Worm (Caenorhabditis elegans) whole organism, L1 larva: ENCODE results near the gene C50F4.9.

ENCODE experiments used
- efl-1 ChIP-seq, 4 experiments: fragments of 150-350 bp; optimal IDR thresholded peaks in 3 of 4; peaks in 1 of 4; 1 replicate in 1 of 4; 2 replicates in 3 of 4; lab custom pipeline; 2014; ENCODE audit warnings: missing biosample characterization in 2 of 4, missing genetic modification characterization in 2 of 4, missing genetic modification reagents in 2 of 4
- unc-62 ChIP-seq: fragments of 150-350 bp; optimal IDR thresholded peaks from 2 replicates; lab custom pipeline; 2014; ENCODE audit warnings: missing biosample characterization, missing genetic modification reagents, missing genetic modification characterization

DNA sequence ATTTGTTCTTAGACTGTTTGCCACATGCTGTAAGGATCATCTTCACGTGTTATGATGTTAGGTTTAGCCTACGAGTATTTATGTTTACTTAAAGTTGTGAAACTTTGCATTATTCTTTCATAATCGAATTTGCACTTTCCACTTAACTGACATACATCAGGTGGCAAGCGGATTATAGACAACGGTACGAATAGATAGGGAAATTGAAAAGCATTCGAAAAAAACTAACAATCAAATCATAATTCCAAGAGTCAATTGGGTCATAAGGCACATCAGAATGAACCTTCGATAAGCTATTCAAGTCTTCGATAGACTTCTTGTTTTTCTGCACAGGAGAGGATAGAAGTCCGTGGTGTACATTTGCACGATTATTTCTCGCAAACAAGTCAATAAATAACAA, 31.5 kb downstream of the C50F4.9 start:
- TF ChIP-seq unc-62 (no peak), efl-1 (optimal IDR thresholded peaks at IDR 0.05; lab: Kevin White, UChicago) (no peak), efl-1 (GFP tag; optimal IDR thresholded peaks at IDR 0.05 in 1 of 2; lab: Kevin White, UChicago) (no peak)
